Fruit fly (Drosophila melanogaster): ENCODE results near the gene Fad2.

DNA sequence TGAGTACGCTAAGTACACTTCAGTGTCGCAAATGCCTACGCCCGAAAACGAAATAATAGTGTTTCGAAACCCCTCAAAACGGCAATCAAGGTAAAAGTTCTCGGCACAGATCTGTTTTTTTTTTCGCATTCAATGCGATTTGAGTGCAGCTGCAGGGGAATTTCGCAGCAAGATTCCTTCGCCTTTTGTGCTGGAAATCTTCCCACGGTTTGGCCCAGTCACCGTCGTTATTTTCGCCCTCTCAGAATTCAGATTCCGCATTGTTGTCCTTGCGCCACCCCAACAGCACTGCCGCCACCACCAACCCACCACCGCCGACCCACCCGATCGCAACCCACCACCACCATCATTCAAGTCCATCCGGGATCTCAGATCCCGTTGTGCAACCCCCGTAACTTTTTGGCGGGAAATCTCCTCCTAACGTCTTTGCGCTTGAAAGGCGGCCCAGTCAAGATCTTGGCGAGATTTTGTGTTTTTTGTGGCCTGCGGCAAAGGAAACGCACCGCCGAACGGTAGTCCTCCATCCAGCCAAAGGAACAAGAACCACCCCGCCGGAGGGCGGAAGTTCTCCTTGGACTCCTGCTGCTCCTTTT lies 11.6 kb upstream of the Fad2 start:
- TF ChIP-seq Clk (GFP tag; optimal IDR thresholded peaks at IDR 0.05) (no peak), CG7045 (GFP tag; optimal IDR thresholded peaks at IDR 0.05) (no peak), Crg-1 (GFP tag; optimal IDR thresholded peaks at IDR 0.05) (no peak), kay (GFP tag; ENCODE audit: borderline replicate concordance) (no peak), cic (GFP tag; optimal IDR thresholded peaks at IDR 0.05) (no peak), bab1 (GFP tag; optimal IDR thresholded peaks at IDR 0.05) (no peak), cnc (optimal IDR thresholded peaks at IDR 0.05) (no peak), CG7101 (tag; optimal IDR thresholded peaks at IDR 0.05) (no peak), CG33017 (tag; optimal IDR thresholded peaks at IDR 0.05) (no peak), toe (GFP tag; optimal IDR thresholded peaks at IDR 0.05) (no peak)

Measured in whole organism, adult.